In the genomic region with DNA sequence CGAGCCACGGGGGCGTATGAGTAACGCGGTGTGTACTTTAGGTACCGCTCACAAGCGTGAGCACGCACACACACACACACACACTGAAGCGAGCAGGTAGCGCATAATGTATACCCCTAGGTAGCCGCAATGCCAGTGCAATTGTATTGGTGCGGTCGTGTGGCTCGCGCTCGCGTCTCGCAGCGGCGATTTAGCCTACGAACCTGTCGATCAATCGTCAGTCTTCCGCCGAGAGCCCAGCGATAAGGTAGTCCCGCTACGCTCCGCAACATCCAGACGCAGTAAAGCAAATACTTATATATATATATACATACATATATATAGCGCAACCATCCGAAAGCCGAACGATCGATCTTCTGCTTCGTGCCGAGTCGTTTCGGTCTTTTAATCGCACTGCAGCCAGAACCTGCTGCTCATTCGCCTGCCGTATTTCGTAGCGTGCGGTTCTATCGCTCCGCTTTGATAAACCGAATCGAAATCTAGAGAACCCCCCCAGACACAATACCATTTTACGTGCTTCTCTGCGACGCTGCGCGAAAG, we compare ENCODE assay signal across 5 fruit fly cellular contexts.
TF ChIP-seq lines count a peak whose summit lies in the region.

A gene (plus strand): TSS at position 215 of the 540 bp plus-strand sequence.

TF ChIP-seq in whole organism, adult, 20 proteins besides CTCF, POLR2A, EP300 and RAD21 (continued from another document):
- TF ChIP-seq Clk (GFP tag; optimal IDR thresholded peaks at IDR 0.05; lab: Kevin White, UChicago) (peak; percentile 20), CG7101 (tag; optimal IDR thresholded peaks at IDR 0.05; lab: Kevin White, UChicago) (peak; percentile 67), bab1 (GFP tag; optimal IDR thresholded peaks at IDR 0.05; lab: Kevin White, UChicago) (peak; percentile 94), CG14711 (tag; optimal IDR thresholded peaks at IDR 0.05; lab: Kevin White, UChicago) (peak; percentile 58), Mnt (GFP tag; optimal IDR thresholded peaks at IDR 0.05; lab: Kevin White, UChicago) (peak; percentile 64)

TF ChIP-seq in whole organism, embryonic, 481 proteins besides CTCF, POLR2A, EP300 and RAD21 (continued from another document and continues in another):
- TF ChIP-seq NFAT (GFP tag; IDR thresholded peaks at IDR 0.05; lab: Robert Waterston, UW), result peak; percentile 27; the same call in 1 of the 2 replicates
- no peak for TF ChIP-seq CG4282 (GFP tag; optimal IDR thresholded peaks at IDR 0.05; lab: Kevin White, UChicago)
- TF ChIP-seq CG14014 (GFP tag; IDR thresholded peaks at IDR 0.05; lab: Robert Waterston, UW), result peak; percentile 62; the same call in 1 of the 2 replicates
- peak; percentile 48; the same call in 1 of the 2 replicates for TF ChIP-seq CG5953 (GFP tag; IDR thresholded peaks at IDR 0.05; lab: Robert Waterston, UW)
- TF ChIP-seq sna (GFP tag; IDR thresholded peaks at IDR 0.05; lab: Robert Waterston, UW; ENCODE audit: partially characterized antibody), result no peak
- no peak for TF ChIP-seq Sin3A (optimal IDR thresholded peaks at IDR 0.05; lab: Kevin White, UChicago)
- no peak for TF ChIP-seq Doc2 (GFP tag; IDR thresholded peaks at IDR 0.05; lab: Robert Waterston, UW)
- TF ChIP-seq gsb (GFP tag; IDR thresholded peaks at IDR 0.05; lab: Robert Waterston, UW), result no peak
- TF ChIP-seq oc (tag; optimal IDR thresholded peaks at IDR 0.05; lab: Kevin White, UChicago), result peak; percentile 38
- no peak for TF ChIP-seq CG1529 (GFP tag; optimal IDR thresholded peaks at IDR 0.05; lab: Kevin White, UChicago)
- TF ChIP-seq ken (GFP tag; IDR thresholded peaks at IDR 0.05; lab: Robert Waterston, UW), result no peak
- TF ChIP-seq TFAM (GFP tag; optimal IDR thresholded peaks at IDR 0.05; lab: Kevin White, UChicago), result no peak
- no peak for TF ChIP-seq wdn (GFP tag; IDR thresholded peaks at IDR 0.05; lab: Robert Waterston, UW)
- peak; percentile 4 for TF ChIP-seq CG7745 (tag; optimal IDR thresholded peaks at IDR 0.05; lab: Kevin White, UChicago)
- no peak for TF ChIP-seq CG13123 (GFP tag; optimal IDR thresholded peaks at IDR 0.05; lab: Kevin White, UChicago)
- no peak for TF ChIP-seq dati (GFP tag; IDR thresholded peaks at IDR 0.05; lab: Robert Waterston, UW)
- peak; percentile 41; the same call in 1 of the 3 replicates for TF ChIP-seq CG6791 (GFP tag; IDR thresholded peaks at IDR 0.05; lab: Robert Waterston, UW; ENCODE audit: partially characterized antibody)
- TF ChIP-seq ap (GFP tag; IDR thresholded peaks at IDR 0.05; lab: Robert Waterston, UW), result no peak
- TF ChIP-seq CG3163 (GFP tag; optimal IDR thresholded peaks at IDR 0.05; lab: Kevin White, UChicago), result no peak
- peak; percentile 40 for TF ChIP-seq CG10267 (tag; optimal IDR thresholded peaks at IDR 0.05; lab: Kevin White, UChicago)
- peak; percentile 88 for TF ChIP-seq sd (tag; optimal IDR thresholded peaks at IDR 0.05; lab: Kevin White, UChicago)
- TF ChIP-seq Hr78 (GFP tag; optimal IDR thresholded peaks at IDR 0.05; lab: Kevin White, UChicago), result peak in 1 of 2 experiments; percentile 81
- no peak for TF ChIP-seq CG6654 (GFP tag; optimal IDR thresholded peaks at IDR 0.05; lab: Kevin White, UChicago)
- no peak for TF ChIP-seq toy (GFP tag; IDR thresholded peaks at IDR 0.05; lab: Robert Waterston, UW)
- no peak for TF ChIP-seq CG16815 (GFP tag; optimal IDR thresholded peaks at IDR 0.05; lab: Kevin White, UChicago)
- TF ChIP-seq CG12299 (tag; optimal IDR thresholded peaks at IDR 0.05; lab: Kevin White, UChicago), result peak; percentile 39
- no peak for TF ChIP-seq Poxn (GFP tag; IDR thresholded peaks at IDR 0.05; lab: Robert Waterston, UW)
- TF ChIP-seq Sox102F (GFP tag; optimal IDR thresholded peaks at IDR 0.05; lab: Kevin White, UChicago), result no peak
- TF ChIP-seq Camta (GFP tag; optimal IDR thresholded peaks at IDR 0.05; lab: Kevin White, UChicago), result no peak
- TF ChIP-seq sens-2 (GFP tag; IDR thresholded peaks at IDR 0.05; lab: Robert Waterston, UW), result no peak

TF ChIP-seq in whole organism, prepupa, 60 proteins besides CTCF, POLR2A, EP300 and RAD21 (continued from another document and continues in another):
- TF ChIP-seq Gug (GFP tag; IDR thresholded peaks at IDR 0.05; lab: Robert Waterston, UW) (no peak; the same call in 1 of the 2 replicates), CG8119 (GFP tag; IDR thresholded peaks at IDR 0.05; lab: Robert Waterston, UW) (peak; percentile 39; the same call in 1 of the 3 replicates), CG32006 (GFP tag; optimal IDR thresholded peaks at IDR 0.05; lab: Kevin White, UChicago) (peak; percentile 0), Eip75B (GFP tag; optimal IDR thresholded peaks at IDR 0.05; lab: Kevin White, UChicago) (peak; percentile 61), CG3032 (tag; optimal IDR thresholded peaks at IDR 0.05; lab: Kevin White, UChicago) (peak; percentile 19), vri (GFP tag; optimal IDR thresholded peaks at IDR 0.05; lab: Kevin White, UChicago) (peak; percentile 88), Met (GFP tag; optimal IDR thresholded peaks at IDR 0.05; lab: Kevin White, UChicago) (peak; percentile 41), svp (GFP tag; lab: Kevin White, UChicago) (peak; percentile 93), Smox (GFP tag; optimal IDR thresholded peaks at IDR 0.05; lab: Kevin White, UChicago) (no peak), fd85E (GFP tag; optimal IDR thresholded peaks at IDR 0.05; lab: Kevin White, UChicago) (peak; percentile 59), CG8632 (GFP tag; optimal IDR thresholded peaks at IDR 0.05; lab: Kevin White, UChicago) (peak; percentile 17), cyc (GFP tag; optimal IDR thresholded peaks at IDR 0.05; lab: Kevin White, UChicago) (no peak), CG6808 (GFP tag; optimal IDR thresholded peaks at IDR 0.05; lab: Kevin White, UChicago) (peak; percentile 61), spab (GFP tag; optimal IDR thresholded peaks at IDR 0.05; lab: Kevin White, UChicago) (peak; percentile 2), CG34406 (GFP tag; optimal IDR thresholded peaks at IDR 0.05; lab: Kevin White, UChicago) (peak; percentile 39), CG31627 (GFP tag; optimal IDR thresholded peaks at IDR 0.05; lab: Kevin White, UChicago) (no peak), CG11294 (GFP tag; IDR thresholded peaks at IDR 0.05; lab: Robert Waterston, UW) (no peak), Lpt (GFP tag; optimal IDR thresholded peaks at IDR 0.05; lab: Kevin White, UChicago) (peak; percentile 29), CG7368 (GFP tag; optimal IDR thresholded peaks at IDR 0.05; lab: Kevin White, UChicago) (peak; percentile 32), dsx (GFP tag; optimal IDR thresholded peaks at IDR 0.05; lab: Kevin White, UChicago; ENCODE audit: poor library complexity, severe bottlenecking) (peak; percentile 73), Eip78C (GFP tag; lab: Kevin White, UChicago) (peak; percentile 83), Blimp-1 (GFP tag; optimal IDR thresholded peaks at IDR 0.05; lab: Kevin White, UChicago) (peak; percentile 74), dac (GFP tag; optimal IDR thresholded peaks at IDR 0.05; lab: Kevin White, UChicago) (no peak), CG11762 (GFP tag; optimal IDR thresholded peaks at IDR 0.05; lab: Kevin White, UChicago; ENCODE audit: insufficient read depth) (no peak), lz (GFP tag; optimal IDR thresholded peaks at IDR 0.05; lab: Kevin White, UChicago) (no peak), Eip93F (GFP tag; optimal IDR thresholded peaks at IDR 0.05; lab: Kevin White, UChicago) (peak; percentile 85), pdm3 (GFP tag; optimal IDR thresholded peaks at IDR 0.05; lab: Kevin White, UChicago) (no peak), OdsH (GFP tag; optimal IDR thresholded peaks at IDR 0.05; lab: Kevin White, UChicago) (peak; percentile 3), CG6276 (GFP tag; optimal IDR thresholded peaks at IDR 0.05; lab: Kevin White, UChicago) (peak; percentile 45), CG8319 (GFP tag; optimal IDR thresholded peaks at IDR 0.05; lab: Kevin White, UChicago) (no peak), eg (GFP tag; IDR thresholded peaks at IDR 0.05; lab: Robert Waterston, UW) (peak; percentile 62; the same call in 2 of the 3 replicates)

TF ChIP-seq in whole organism, pupa, 21 proteins besides CTCF, POLR2A, EP300 and RAD21 (continued from another document):
- TF ChIP-seq CG8301 (tag; optimal IDR thresholded peaks at IDR 0.05; lab: Kevin White, UChicago), result no peak
- peak; percentile 56; the same call in 1 of the 2 replicates for TF ChIP-seq Ets98B (GFP tag; IDR thresholded peaks at IDR 0.05; lab: Robert Waterston, UW)
- TF ChIP-seq D1 (tag; optimal IDR thresholded peaks at IDR 0.05; lab: Kevin White, UChicago), result no peak
- TF ChIP-seq CG13204 (GFP tag; optimal IDR thresholded peaks at IDR 0.05; lab: Kevin White, UChicago), result peak; percentile 99
TF ChIP-seq in whole organism, pupa: peak in this region for 15.

TF ChIP-seq in whole organism, wandering third instar larva, 38 proteins besides CTCF, POLR2A, EP300 and RAD21 (continued from another document):
- peak; percentile 68 for TF ChIP-seq OdsH (GFP tag; optimal IDR thresholded peaks at IDR 0.05; lab: Kevin White, UChicago)
- TF ChIP-seq jim (GFP tag; optimal IDR thresholded peaks at IDR 0.05; lab: Kevin White, UChicago), result no peak
- TF ChIP-seq woc (GFP tag; optimal IDR thresholded peaks at IDR 0.05; lab: Kevin White, UChicago), result peak; percentile 62
- TF ChIP-seq fru (GFP tag; optimal IDR thresholded peaks at IDR 0.05; lab: Kevin White, UChicago), result peak; percentile 28
- TF ChIP-seq sage (GFP tag; optimal IDR thresholded peaks at IDR 0.05; lab: Kevin White, UChicago), result peak; percentile 9
- no peak for TF ChIP-seq usp (GFP tag; optimal IDR thresholded peaks at IDR 0.05; lab: Kevin White, UChicago)
- TF ChIP-seq Jra (GFP tag; optimal IDR thresholded peaks at IDR 0.05; lab: Kevin White, UChicago), result peak; percentile 87
- peak; percentile 87 for TF ChIP-seq brk (GFP tag; optimal IDR thresholded peaks at IDR 0.05; lab: Kevin White, UChicago)
- peak; percentile 93 for TF ChIP-seq Rel (GFP tag; optimal IDR thresholded peaks at IDR 0.05; lab: Kevin White, UChicago)
- peak; percentile 80 for TF ChIP-seq Rel (tag; optimal IDR thresholded peaks at IDR 0.05; lab: Kevin White, UChicago)
- no peak for TF ChIP-seq N (GFP tag; optimal IDR thresholded peaks at IDR 0.05; lab: Kevin White, UChicago)
- TF ChIP-seq Sp1 (GFP tag; optimal IDR thresholded peaks at IDR 0.05; lab: Kevin White, UChicago), result peak; percentile 65
- peak in 1 of 2 experiments; percentile 13 for TF ChIP-seq foxo (GFP tag; optimal IDR thresholded peaks at IDR 0.05; lab: Kevin White, UChicago)
- peak; percentile 99 for TF ChIP-seq h (GFP tag; optimal IDR thresholded peaks at IDR 0.05; lab: Kevin White, UChicago)
- TF ChIP-seq tai (GFP tag; optimal IDR thresholded peaks at IDR 0.05; lab: Kevin White, UChicago), result peak; percentile 61
- TF ChIP-seq dmrt93B (GFP tag; optimal IDR thresholded peaks at IDR 0.05; lab: Kevin White, UChicago), result no peak
- TF ChIP-seq CrebA (GFP tag; optimal IDR thresholded peaks at IDR 0.05; lab: Kevin White, UChicago; ENCODE audit: borderline replicate concordance), result peak; percentile 67
- TF ChIP-seq br (GFP tag; optimal IDR thresholded peaks at IDR 0.05; lab: Kevin White, UChicago), result peak; percentile 53
- no peak for TF ChIP-seq Dfd (GFP tag; optimal IDR thresholded peaks at IDR 0.05; lab: Kevin White, UChicago)
